Fruit fly (Drosophila melanogaster) whole organism, embryonic: Measurements from ENCODE around the gene obst-F.
A peak's percentile ranks its signal among the peaks of the same experiment; 100 is the strongest.

Experiments used
- CG10267 ChIP-seq: fragments of 200-800 bp; sonication (Bioruptor generic); optimal IDR thresholded peaks from 2 replicates; lab custom pipeline; 2018; ENCODE audit warnings: missing biosample characterization, mild to moderate bottlenecking, missing genetic modification characterization, moderate library complexity
- CG12236 ChIP-seq: fragments of 200-800 bp; sonication (Bioruptor generic); optimal IDR thresholded peaks from 2 replicates; lab custom pipeline; 2016; ENCODE audit warnings: missing biosample characterization, missing genetic modification characterization
- CG12299 ChIP-seq: fragments of 200-800 bp; sonication (Bioruptor generic); optimal IDR thresholded peaks from 2 replicates; lab custom pipeline; 2018; ENCODE audit warnings: missing biosample characterization, mild to moderate bottlenecking, missing genetic modification characterization
- CG12744 ChIP-seq: fragments of 200-800 bp; sonication (Bioruptor generic); optimal IDR thresholded peaks from 2 replicates; lab custom pipeline; 2016; ENCODE audit warnings: missing biosample characterization, missing genetic modification characterization
- CG13287 ChIP-seq: fragments of 200-800 bp; sonication (Bioruptor generic); IDR thresholded peaks from 2 replicates; pipeline ENCODE4 v1.3.6; 2022; ENCODE audit warnings: missing biosample characterization, missing genetic modification characterization; ENCODE audit not compliant: partially characterized antibody
- CG16813 ChIP-seq: fragments of 200-800 bp; sonication (Bioruptor generic); IDR thresholded peaks from 3 replicates; pipeline ENCODE4 v1.3.6; 2022; ENCODE audit warnings: missing biosample characterization, missing genetic modification characterization; ENCODE audit not compliant: partially characterized antibody
- CG1792 ChIP-seq: fragments of 200-800 bp; sonication (Bioruptor generic); optimal IDR thresholded peaks from 2 replicates; lab custom pipeline; 2016; ENCODE audit warnings: missing biosample characterization, missing genetic modification characterization
- CG18476 ChIP-seq: fragments of 200-800 bp; sonication (Bioruptor generic); optimal IDR thresholded peaks from 2 replicates; lab custom pipeline; 2016; ENCODE audit warnings: missing biosample characterization, mild to moderate bottlenecking, missing genetic modification characterization
- CG2875 ChIP-seq: fragments of 200-800 bp; sonication (Bioruptor generic); optimal IDR thresholded peaks from 2 replicates; lab custom pipeline; 2017; ENCODE audit warnings: missing biosample characterization, mild to moderate bottlenecking, missing genetic modification characterization, missing genetic modification reagents
- CG31365 ChIP-seq: fragments of 200-800 bp; sonication (Bioruptor generic); optimal IDR thresholded peaks from 2 replicates; lab custom pipeline; 2018; ENCODE audit warnings: missing biosample characterization, mild to moderate bottlenecking, missing genetic modification characterization
- CG3163 ChIP-seq: fragments of 200-800 bp; sonication (Bioruptor generic); optimal IDR thresholded peaks from 3 replicates; lab custom pipeline; 2016; ENCODE audit warnings: missing biosample characterization, missing genetic modification characterization
- CG32532 ChIP-seq: fragments of 200-800 bp; sonication (Bioruptor generic); IDR thresholded peaks from 2 replicates; pipeline ENCODE4 v1.3.6; 2022; ENCODE audit warnings: missing biosample characterization, missing genetic modification characterization
- CG3995 ChIP-seq: fragments of 200-800 bp; sonication (Bioruptor generic); optimal IDR thresholded peaks from 3 replicates; lab custom pipeline; 2016; ENCODE audit warnings: missing biosample characterization, missing genetic modification characterization
- CG4617 ChIP-seq: fragments of 200-800 bp; sonication (Bioruptor generic); optimal IDR thresholded peaks from 3 replicates; lab custom pipeline; 2016; ENCODE audit warnings: missing biosample characterization, missing genetic modification characterization, borderline replicate concordance
- CG5245 ChIP-seq: fragments of 200-800 bp; sonication (Bioruptor generic); optimal IDR thresholded peaks from 3 replicates; lab custom pipeline; 2016; ENCODE audit warnings: missing biosample characterization, missing genetic modification characterization
- CG5953 ChIP-seq: fragments of 200-800 bp; sonication (Bioruptor generic); IDR thresholded peaks from 2 replicates; pipeline ENCODE4 v1.3.6; 2022; ENCODE audit warnings: missing biosample characterization, missing genetic modification characterization
- CG8290 ChIP-seq, 3 experiments: fragments of 200-800 bp; sonication (Bioruptor generic); optimal IDR thresholded peaks; 2 replicates each; lab custom pipeline; 2016 to 2019; ENCODE audit warnings: missing biosample characterization in 3 of 3, missing genetic modification characterization in 3 of 3, mild to moderate bottlenecking in 2 of 3, moderate library complexity in 1 of 3
- CG8478 ChIP-seq: fragments of >200 bp; optimal IDR thresholded peaks from 2 replicates; lab custom pipeline; 2018
- Dfd ChIP-seq, 2 experiments: fragments of >200 bp; optimal IDR thresholded peaks; 2 replicates each; lab custom pipeline; 2017; ENCODE audit warnings: missing biosample characterization in 2 of 2, missing genetic modification characterization in 2 of 2
- Doc2 ChIP-seq: fragments of 200-800 bp; sonication (Bioruptor generic); IDR thresholded peaks from 2 replicates; pipeline ENCODE4 v1.3.6; 2022; ENCODE audit warnings: missing biosample characterization, missing genetic modification characterization
- E2f2 ChIP-seq: fragments of 200-800 bp; sonication (Bioruptor generic); IDR thresholded peaks from 2 replicates; pipeline ENCODE4 v1.3.6; 2022; ENCODE audit warnings: missing biosample characterization, missing genetic modification characterization
- HLH54F ChIP-seq: fragments of 200-800 bp; sonication (Bioruptor generic); optimal IDR thresholded peaks from 3 replicates; lab custom pipeline; 2016; ENCODE audit warnings: missing biosample characterization, missing genetic modification characterization
- Nf-YB ChIP-seq: fragments of 200-800 bp; sonication (Bioruptor generic); optimal IDR thresholded peaks from 3 replicates; lab custom pipeline; 2019; ENCODE audit warnings: missing biosample characterization, mild to moderate bottlenecking, missing genetic modification characterization, moderate library complexity
- Rx ChIP-seq: fragments of 200-800 bp; sonication (Bioruptor generic); IDR thresholded peaks from 2 replicates; pipeline ENCODE4 v1.3.6; 2022; ENCODE audit warnings: missing biosample characterization, missing genetic modification characterization
- Scr ChIP-seq: fragments of 200-800 bp; sonication (Bioruptor generic); IDR thresholded peaks from 2 replicates; pipeline ENCODE4 v1.3.6; 2022; ENCODE audit warnings: missing biosample characterization, missing genetic modification characterization; ENCODE audit not compliant: partially characterized antibody
- Xrp1 ChIP-seq: fragments of 200-800 bp; sonication (Bioruptor generic); IDR thresholded peaks from 2 replicates; pipeline ENCODE4 v1.3.6; 2022; ENCODE audit warnings: missing biosample characterization, missing genetic modification characterization
- ase ChIP-seq: fragments of 200-800 bp; sonication (Bioruptor generic); IDR thresholded peaks from 3 replicates; pipeline ENCODE4 v1.3.6; 2022; ENCODE audit warnings: missing biosample characterization, missing genetic modification characterization
- cg ChIP-seq: fragments of 200-800 bp; sonication (Bioruptor generic); optimal IDR thresholded peaks from 3 replicates; lab custom pipeline; 2019; ENCODE audit warnings: missing biosample characterization, mild to moderate bottlenecking, missing genetic modification characterization, moderate library complexity
- chm ChIP-seq: fragments of 200-800 bp; sonication (Bioruptor generic); IDR thresholded peaks from 2 replicates; pipeline ENCODE4 v1.3.6; 2022; ENCODE audit warnings: missing biosample characterization, missing genetic modification characterization
- cwo ChIP-seq: fragments of 200-800 bp; sonication (Bioruptor generic); optimal IDR thresholded peaks from 3 replicates; lab custom pipeline; 2017; ENCODE audit warnings: missing biosample characterization, missing genetic modification characterization, mild to moderate bottlenecking, moderate library complexity, missing genetic modification reagents
- dm ChIP-seq: fragments of 200-800 bp; sonication (Bioruptor generic); optimal IDR thresholded peaks from 3 replicates; lab custom pipeline; 2016; ENCODE audit warnings: missing biosample characterization, missing genetic modification characterization
- dpn ChIP-seq, 2 experiments: fragments of 200-800 bp; sonication (Bioruptor generic); optimal IDR thresholded peaks; 3 replicates each; lab custom pipeline; 2016; ENCODE audit warnings: missing biosample characterization in 2 of 2, missing genetic modification characterization in 2 of 2
- gro ChIP-seq: fragments of 200-800 bp; sonication (Bioruptor generic); optimal IDR thresholded peaks from 2 replicates; lab custom pipeline; 2016; ENCODE audit warnings: missing biosample characterization, missing genetic modification characterization
- mirr ChIP-seq: fragments of 200-800 bp; sonication (Bioruptor generic); optimal IDR thresholded peaks from 3 replicates; lab custom pipeline; 2018; ENCODE audit warnings: missing biosample characterization, mild to moderate bottlenecking, missing genetic modification characterization
- nerfin-1 ChIP-seq: fragments of 200-800 bp; sonication (Bioruptor generic); optimal IDR thresholded peaks from 3 replicates; lab custom pipeline; 2019; ENCODE audit warnings: missing biosample characterization, mild to moderate bottlenecking, missing genetic modification characterization, moderate library complexity
- pros ChIP-seq: fragments of 200-800 bp; sonication (Bioruptor generic); optimal IDR thresholded peaks from 3 replicates; lab custom pipeline; 2019; ENCODE audit warnings: missing biosample characterization, mild to moderate bottlenecking, missing genetic modification characterization, moderate library complexity
- row ChIP-seq: fragments of 200-800 bp; sonication (Bioruptor generic); IDR thresholded peaks from 3 replicates; pipeline ENCODE4 v1.3.6; 2022; ENCODE audit warnings: missing biosample characterization, missing genetic modification characterization
- sens ChIP-seq: fragments of 200-800 bp; sonication (Bioruptor generic); peaks from one replicate; lab custom pipeline; 2016; ENCODE audit warnings: missing biosample characterization, missing genetic modification characterization
- sim ChIP-seq: fragments of 200-800 bp; sonication (Bioruptor generic); IDR thresholded peaks from 2 replicates; pipeline ENCODE4 v1.3.6; 2022; ENCODE audit warnings: missing biosample characterization, missing genetic modification characterization
- sna ChIP-seq: fragments of 200-800 bp; sonication (Bioruptor generic); IDR thresholded peaks from 2 replicates; pipeline ENCODE4 v1.3.6; 2022; ENCODE audit warnings: missing biosample characterization, missing genetic modification characterization; ENCODE audit not compliant: partially characterized antibody
- wdn ChIP-seq: fragments of 200-800 bp; sonication (Bioruptor generic); IDR thresholded peaks from 2 replicates; pipeline ENCODE4 v1.3.6; 2022; ENCODE audit warnings: missing biosample characterization, missing genetic modification characterization

The obst-F gene

DNA sequence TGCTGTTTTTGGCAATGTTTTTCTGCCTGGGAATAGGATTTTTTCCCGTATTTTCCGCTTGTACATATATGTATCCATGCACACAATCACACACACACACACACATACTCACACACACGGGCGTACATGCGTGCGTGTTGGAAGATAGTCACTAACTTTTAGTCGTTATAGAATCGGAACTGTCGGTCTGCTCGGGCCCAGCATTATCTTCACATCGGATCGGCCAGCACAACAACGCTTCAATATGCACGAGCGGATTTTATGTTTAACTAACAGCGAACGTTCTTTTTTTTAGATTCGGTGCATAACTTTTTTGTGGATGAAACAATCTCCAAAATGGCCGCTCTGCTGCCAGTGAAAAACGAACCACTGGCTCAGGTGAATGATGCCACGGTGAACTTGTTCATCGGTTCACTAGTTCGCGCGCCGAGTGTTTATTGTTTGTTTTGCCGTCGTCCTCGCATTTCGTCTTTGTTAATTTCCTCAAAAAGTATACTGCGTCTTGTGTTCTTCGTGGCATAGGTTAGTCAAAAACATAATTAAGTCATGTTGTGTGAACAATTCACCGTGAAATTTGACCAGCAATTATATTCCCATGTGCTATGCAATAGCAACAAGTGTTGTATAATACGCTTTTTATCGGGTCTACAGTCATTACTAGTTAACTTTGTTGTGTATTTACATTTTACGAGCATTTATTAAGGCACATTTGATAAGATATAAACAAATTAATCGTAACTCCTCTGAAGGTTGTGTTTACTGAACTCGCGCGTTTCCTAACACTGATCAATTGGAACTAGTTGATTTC is 39.9 kb upstream of the obst-F start, which contains the start of the genes CG6951 and CG17233 (continued):
- TF ChIP-seq CG2875 (GFP tag; lab: Kevin White, UChicago) (no peak), CG31365 (tag; lab: Kevin White, UChicago) (no peak), CG3995 (GFP tag; lab: Kevin White, UChicago) (peak; percentile 48), chm (no peak), dpn (GFP tag; optimal IDR thresholded peaks at IDR 0.05; lab: Kevin White, UChicago) (peak in 1 of 2 experiments; percentile 2), Scr (GFP tag; lab: Robert Waterston, UW) (peak; percentile 18; the same call in 1 of the 2 replicates), mirr (GFP tag; lab: Kevin White, UChicago) (no peak), Doc2 (GFP tag; lab: Robert Waterston, UW) (no peak), CG3163 (GFP tag; lab: Kevin White, UChicago) (no peak), HLH54F (GFP tag; lab: Kevin White, UChicago) (no peak), sna (GFP tag; lab: Robert Waterston, UW) (no peak), dm (GFP tag; lab: Kevin White, UChicago) (peak; percentile 18), gro (GFP tag; lab: Kevin White, UChicago) (no peak), Xrp1 (GFP tag; lab: Robert Waterston, UW) (no peak), ase (GFP tag; lab: Robert Waterston, UW) (0 out of 3 replicates have a peak, but pooled peaks have one; percentile 4), CG8290 (GFP tag; optimal IDR thresholded peaks at IDR 0.05; lab: Kevin White, UChicago) (no peak), CG8290 (tag; optimal IDR thresholded peaks at IDR 0.05; lab: Kevin White, UChicago) (no peak), cg (GFP tag; lab: Kevin White, UChicago) (peak; percentile 96), CG13287 (GFP tag; lab: Robert Waterston, UW) (peak; percentile 31), sens (peak; percentile 21), CG10267 (tag; lab: Kevin White, UChicago) (peak; percentile 43), CG12299 (tag; lab: Kevin White, UChicago) (no peak), CG4617 (GFP tag; lab: Kevin White, UChicago) (peak; percentile 37)

DNA sequence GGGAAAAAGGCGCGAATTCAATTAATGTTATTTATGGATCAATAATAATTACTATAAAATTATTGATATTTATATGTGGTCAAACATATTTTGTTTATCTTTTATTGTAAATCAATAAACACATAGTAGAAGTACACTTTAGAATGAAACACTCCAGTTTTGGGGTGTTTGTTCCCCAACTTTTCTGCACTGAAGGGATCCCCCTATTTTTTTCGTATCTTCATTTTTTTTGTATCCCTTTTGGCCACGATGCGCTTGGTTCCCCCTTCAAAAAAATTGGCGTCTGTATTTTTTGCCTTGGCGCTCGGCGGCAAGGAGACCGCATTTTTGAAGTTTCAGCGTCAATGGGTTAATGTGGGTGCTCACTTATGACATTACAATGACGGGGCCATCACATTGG is 39.3 kb upstream of the obst-F start, which contains the start of gene Clc:
Clc (plus strand) TSS at position 301 of the 400 bp plus-strand sequence.
- TF ChIP-seq sens (peak; percentile 10), E2f2 (GFP tag; lab: Robert Waterston, UW) (no peak)

DNA sequence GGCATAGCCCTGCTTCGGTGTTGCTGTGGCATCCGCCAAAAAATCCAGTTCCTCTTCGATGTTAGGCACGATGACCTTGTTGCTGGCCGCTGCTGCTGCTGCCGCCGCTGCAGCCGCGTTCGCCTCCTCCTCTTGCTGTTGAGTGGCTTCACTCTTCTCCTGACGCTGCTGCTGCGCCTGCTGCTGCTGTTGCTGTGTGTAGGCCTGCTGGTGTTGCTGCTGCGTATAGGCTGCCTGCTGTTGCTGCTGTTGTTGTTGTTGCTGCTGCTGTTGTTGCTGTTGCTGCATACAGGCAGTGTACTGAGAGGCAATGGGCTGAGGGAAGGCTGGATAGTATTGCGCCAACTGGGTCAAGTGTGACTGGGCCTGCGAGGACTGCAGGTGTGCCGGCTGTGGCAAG is 35.7 kb upstream of the obst-F start:
- peak in 1 of 2 experiments; percentile 84 for TF ChIP-seq Dfd (GFP tag; optimal IDR thresholded peaks at IDR 0.05; lab: Kevin White, UChicago)
- TF ChIP-seq CG8478 (lab: Kevin White, UChicago), result peak; percentile 78
- TF ChIP-seq Nf-YB (GFP tag; lab: Kevin White, UChicago), result no peak
- TF ChIP-seq, all 482 proteins: peak for 2

DNA sequence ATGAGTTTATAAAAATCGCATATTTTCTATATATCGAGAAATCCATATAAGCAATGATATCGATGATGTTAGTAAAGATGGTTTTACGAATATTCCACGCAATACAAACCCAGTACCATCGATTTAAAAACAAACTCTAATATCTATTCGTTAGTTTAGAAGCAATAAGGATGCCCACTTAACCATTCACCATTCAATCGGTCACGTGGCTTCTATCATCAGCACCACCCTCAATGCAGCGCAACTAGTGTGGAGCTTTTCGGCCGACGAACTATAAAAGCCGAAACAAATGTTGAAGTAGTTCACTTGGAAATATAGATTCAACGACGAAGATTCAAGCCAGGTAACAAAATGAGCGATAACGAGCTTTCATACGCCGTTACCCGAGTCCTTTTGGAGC is 29.9 kb upstream of the obst-F start, which contains the start of gene CG13813:
CG13813 (plus strand) TSS at position 301 of the 400 bp plus-strand sequence.
- TF ChIP-seq pros (GFP tag; lab: Kevin White, UChicago) (no peak), CG12744 (GFP tag; lab: Kevin White, UChicago) (no peak), CG5245 (GFP tag; lab: Kevin White, UChicago) (no peak)
- TF ChIP-seq, all 482 proteins: peak for 0

DNA sequence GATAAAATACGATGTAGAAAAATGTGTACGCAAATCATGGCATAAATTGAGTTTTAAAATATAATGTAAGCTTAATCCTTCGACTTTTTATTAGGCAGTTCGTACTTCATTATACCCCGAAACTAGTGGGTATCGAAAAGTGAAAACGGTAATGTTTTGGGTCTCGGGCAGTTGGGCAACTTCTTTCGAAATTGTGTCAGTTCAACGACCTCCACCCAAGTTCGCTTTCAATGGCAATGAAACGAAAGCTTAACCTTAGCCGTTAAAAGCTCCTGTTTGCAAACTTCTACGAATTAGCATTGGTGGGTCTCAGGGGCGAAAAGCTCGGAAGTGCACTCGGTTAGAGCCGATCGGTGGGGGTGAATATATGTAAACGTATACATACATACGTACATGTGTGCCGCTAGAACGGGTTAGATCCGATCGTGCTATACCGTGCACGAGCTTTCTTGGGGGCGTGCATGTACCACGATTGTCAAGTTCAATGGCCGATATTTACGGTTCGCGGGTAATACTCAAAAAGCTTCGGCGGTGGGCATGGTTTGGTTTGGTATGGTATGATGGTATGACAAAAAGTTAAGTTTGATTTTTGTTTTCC is 28.8 kb upstream of the obst-F start:
- TF ChIP-seq cwo (GFP tag; lab: Kevin White, UChicago) (peak; percentile 43), wdn (no peak), row (GFP tag; lab: Robert Waterston, UW) (no peak), CG1792 (GFP tag; lab: Kevin White, UChicago) (no peak), CG12236 (GFP tag; lab: Kevin White, UChicago) (no peak), CG32532 (GFP tag; lab: Robert Waterston, UW) (no peak), sim (GFP tag; lab: Robert Waterston, UW) (no peak), Rx (no peak), nerfin-1 (no peak), CG18476 (GFP tag; lab: Kevin White, UChicago) (no peak), CG16813 (GFP tag; lab: Robert Waterston, UW) (0 out of 3 replicates have a peak, but pooled peaks have one; percentile 43), CG5953 (0 out of 2 replicates have a peak, but pooled peaks have one; percentile 10)
